Fruit fly (Drosophila melanogaster) whole organism, prepupa: Measurements from ENCODE around the gene Kdm5.

Experiments
- CG15336 ChIP-seq: fragments of 200-800 bp; sonication (Bioruptor generic); IDR thresholded peaks from 2 replicates; pipeline ENCODE4 v1.3.6; 2022; ENCODE audit warnings: missing biosample characterization, missing genetic modification characterization
- CG1621 ChIP-seq: fragments of 200-800 bp; sonication (Bioruptor generic); optimal IDR thresholded peaks from 3 replicates; lab custom pipeline; 2018; ENCODE audit warnings: missing biosample characterization, mild to moderate bottlenecking, missing genetic modification characterization
- CG16779 ChIP-seq: fragments of 200-800 bp; sonication (Bioruptor generic); optimal IDR thresholded peaks from 3 replicates; lab custom pipeline; 2017; ENCODE audit warnings: missing biosample characterization, mild to moderate bottlenecking, missing genetic modification characterization
- CG34406 ChIP-seq: fragments of 200-800 bp; sonication (Bioruptor generic); optimal IDR thresholded peaks from 3 replicates; lab custom pipeline; 2016; ENCODE audit warnings: missing biosample characterization, missing genetic modification characterization
- CG3919 ChIP-seq: fragments of 200-800 bp; sonication (Bioruptor generic); optimal IDR thresholded peaks from 3 replicates; lab custom pipeline; 2016; ENCODE audit warnings: missing biosample characterization, missing genetic modification characterization
- CG6163 ChIP-seq: fragments of 200-800 bp; sonication (Bioruptor generic); IDR thresholded peaks from 3 replicates; pipeline ENCODE4 v1.3.6; 2022; ENCODE audit warnings: missing biosample characterization, missing genetic modification characterization
- CG6792 ChIP-seq: fragments of 200-800 bp; sonication (Bioruptor generic); optimal IDR thresholded peaks from 3 replicates; lab custom pipeline; 2016; ENCODE audit warnings: missing biosample characterization, missing genetic modification characterization
- CG6808 ChIP-seq: fragments of 200-800 bp; sonication (Bioruptor generic); optimal IDR thresholded peaks from 3 replicates; lab custom pipeline; 2017; ENCODE audit warnings: missing biosample characterization, missing genetic modification characterization, mild to moderate bottlenecking, moderate library complexity, missing genetic modification reagents
- CG7368 ChIP-seq: fragments of 200-800 bp; sonication (Bioruptor generic); optimal IDR thresholded peaks from 3 replicates; lab custom pipeline; 2016; ENCODE audit warnings: missing biosample characterization, missing genetic modification characterization
- CG8119 ChIP-seq: fragments of 200-800 bp; sonication (Bioruptor generic); IDR thresholded peaks from 3 replicates; pipeline ENCODE4 v1.3.6; 2022; ENCODE audit warnings: missing biosample characterization, missing genetic modification characterization
- CG8319 ChIP-seq: fragments of 200-800 bp; sonication (Bioruptor generic); optimal IDR thresholded peaks from 3 replicates; lab custom pipeline; 2016; ENCODE audit warnings: missing biosample characterization, missing genetic modification characterization
- Eip75B ChIP-seq: fragments of 200-800 bp; sonication (Bioruptor generic); optimal IDR thresholded peaks from 3 replicates; lab custom pipeline; 2016; ENCODE audit warnings: missing biosample characterization, missing genetic modification characterization
- Eip78C ChIP-seq: fragments of 200-800 bp; sonication (Bioruptor generic); peaks from one replicate; lab custom pipeline; 2016; ENCODE audit warnings: missing biosample characterization, missing genetic modification characterization
- Eip93F ChIP-seq: fragments of 200-800 bp; sonication (Bioruptor generic); optimal IDR thresholded peaks from 2 replicates; lab custom pipeline; 2016; ENCODE audit warnings: missing biosample characterization, mild to moderate bottlenecking, missing genetic modification characterization
- Gug ChIP-seq: fragments of 200-800 bp; sonication (Bioruptor generic); IDR thresholded peaks from 2 replicates; pipeline ENCODE4 v1.3.6; 2022; ENCODE audit warnings: missing biosample characterization, missing genetic modification characterization
- Hr39 ChIP-seq: fragments of 200-800 bp; sonication (Bioruptor generic); optimal IDR thresholded peaks from 2 replicates; lab custom pipeline; 2016; ENCODE audit warnings: missing biosample characterization, missing genetic modification characterization
- Lpt ChIP-seq: fragments of 200-800 bp; sonication (Bioruptor generic); optimal IDR thresholded peaks from 3 replicates; lab custom pipeline; 2016; ENCODE audit warnings: missing biosample characterization, missing genetic modification characterization
- OdsH ChIP-seq: fragments of 200-800 bp; sonication (Bioruptor generic); optimal IDR thresholded peaks from 3 replicates; lab custom pipeline; 2016; ENCODE audit warnings: missing biosample characterization, missing genetic modification characterization
- Sox102F ChIP-seq: fragments of 200-800 bp; sonication (Bioruptor generic); optimal IDR thresholded peaks from 2 replicates; lab custom pipeline; 2016; ENCODE audit warnings: missing biosample characterization, mild to moderate bottlenecking, missing genetic modification characterization
- achi ChIP-seq: fragments of 200-800 bp; sonication (Bioruptor generic); optimal IDR thresholded peaks from 3 replicates; lab custom pipeline; 2016; ENCODE audit warnings: missing biosample characterization, missing genetic modification characterization
- acj6 ChIP-seq: fragments of 200-800 bp; sonication (Bioruptor generic); optimal IDR thresholded peaks from 3 replicates; lab custom pipeline; 2016; ENCODE audit warnings: missing biosample characterization, missing genetic modification characterization
- dac ChIP-seq: fragments of 200-800 bp; sonication (Bioruptor generic); optimal IDR thresholded peaks from 2 replicates; lab custom pipeline; 2017; ENCODE audit warnings: missing biosample characterization, mild to moderate bottlenecking, missing genetic modification characterization
- dsx ChIP-seq: fragments of 200-800 bp; optimal IDR thresholded peaks from 3 replicates; lab custom pipeline; 2019; ENCODE audit warnings: missing biosample characterization, mild to moderate bottlenecking, missing genetic modification characterization, moderate library complexity; ENCODE audit not compliant: poor library complexity, severe bottlenecking
- fd59A ChIP-seq: fragments of 200-800 bp; sonication (Bioruptor generic); optimal IDR thresholded peaks from 2 replicates; lab custom pipeline; 2017; ENCODE audit warnings: missing biosample characterization, mild to moderate bottlenecking, missing genetic modification characterization, missing genetic modification reagents
- fd85E ChIP-seq: fragments of 200-800 bp; sonication (Bioruptor generic); optimal IDR thresholded peaks from 3 replicates; lab custom pipeline; 2016; ENCODE audit warnings: missing biosample characterization, missing genetic modification characterization
- fkh ChIP-seq: fragments of 200-800 bp; sonication (Bioruptor generic); optimal IDR thresholded peaks from 3 replicates; lab custom pipeline; 2017; ENCODE audit warnings: missing biosample characterization, mild to moderate bottlenecking, missing genetic modification characterization, moderate library complexity
- lz ChIP-seq: fragments of 200-800 bp; sonication (Bioruptor generic); optimal IDR thresholded peaks from 3 replicates; lab custom pipeline; 2016; ENCODE audit warnings: missing biosample characterization, missing genetic modification characterization
- net ChIP-seq: fragments of 200-800 bp; sonication (Bioruptor generic); optimal IDR thresholded peaks from 3 replicates; lab custom pipeline; 2016; ENCODE audit warnings: missing biosample characterization, missing genetic modification characterization
- salr ChIP-seq, 2 experiments: fragments of 200-800 bp; sonication (Bioruptor generic); optimal IDR thresholded peaks; 3 replicates each; lab custom pipeline; 2016 to 2018; ENCODE audit warnings: missing biosample characterization in 2 of 2, missing genetic modification characterization in 2 of 2, mild to moderate bottlenecking in 1 of 2
- ss ChIP-seq, 2 experiments: fragments of 200-800 bp; sonication (Bioruptor generic); optimal IDR thresholded peaks; 2 replicates in 1 of 2; 3 replicates in 1 of 2; lab custom pipeline; 2017 to 2018; ENCODE audit warnings: mild to moderate bottlenecking in 2 of 2, missing biosample characterization in 2 of 2, missing genetic modification characterization in 2 of 2, moderate library complexity in 1 of 2
- svp ChIP-seq: fragments of 200-800 bp; sonication (Bioruptor generic); peaks from one replicate; lab custom pipeline; 2016; ENCODE audit warnings: missing biosample characterization, missing genetic modification characterization
- vri ChIP-seq: fragments of 200-800 bp; sonication (Bioruptor generic); optimal IDR thresholded peaks from 3 replicates; lab custom pipeline; 2016; ENCODE audit warnings: missing biosample characterization, mild to moderate bottlenecking, missing genetic modification characterization

Gene Kdm5

DNA sequence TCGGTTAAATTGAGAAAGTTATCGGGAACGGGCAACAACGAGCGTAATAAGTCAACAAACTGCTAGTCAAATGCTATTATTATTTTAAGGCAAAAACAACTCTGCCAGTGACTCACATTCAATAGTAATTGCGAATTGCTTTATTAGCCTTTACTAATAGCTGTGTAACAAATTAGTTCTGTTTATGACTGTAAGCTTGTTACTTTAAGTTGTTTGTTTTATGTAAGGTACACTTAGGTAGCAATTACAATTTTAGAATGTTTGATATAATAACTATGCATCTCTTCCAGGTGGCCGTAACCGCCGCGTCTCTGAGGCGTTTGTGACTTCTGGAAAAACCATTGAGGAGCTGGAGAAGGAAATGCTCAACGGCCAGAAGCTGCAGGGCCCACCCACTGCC is 52.6 kb downstream of the Kdm5 start:
- no peak for TF ChIP-seq CG8319 (GFP tag; lab: Kevin White, UChicago)
- no peak for TF ChIP-seq CG6163 (GFP tag; lab: Robert Waterston, UW)
- TF ChIP-seq CG15336 (GFP tag; lab: Robert Waterston, UW) = no peak
- no peak for TF ChIP-seq OdsH (GFP tag; lab: Kevin White, UChicago)
- TF ChIP-seq vri (GFP tag; lab: Kevin White, UChicago) = no peak
- no peak for TF ChIP-seq CG6792 (GFP tag; lab: Kevin White, UChicago)
- no peak for TF ChIP-seq Sox102F (GFP tag; lab: Kevin White, UChicago)
- no peak for TF ChIP-seq CG1621 (tag; lab: Kevin White, UChicago)
- no peak for TF ChIP-seq Lpt (GFP tag; lab: Kevin White, UChicago)
- TF ChIP-seq ss (GFP tag; optimal IDR thresholded peaks at IDR 0.05; lab: Kevin White, UChicago) = no peak
- no peak for TF ChIP-seq Eip78C
- no peak for TF ChIP-seq CG8119 (GFP tag; lab: Robert Waterston, UW)
- TF ChIP-seq CG34406 (GFP tag; lab: Kevin White, UChicago) = no peak

DNA sequence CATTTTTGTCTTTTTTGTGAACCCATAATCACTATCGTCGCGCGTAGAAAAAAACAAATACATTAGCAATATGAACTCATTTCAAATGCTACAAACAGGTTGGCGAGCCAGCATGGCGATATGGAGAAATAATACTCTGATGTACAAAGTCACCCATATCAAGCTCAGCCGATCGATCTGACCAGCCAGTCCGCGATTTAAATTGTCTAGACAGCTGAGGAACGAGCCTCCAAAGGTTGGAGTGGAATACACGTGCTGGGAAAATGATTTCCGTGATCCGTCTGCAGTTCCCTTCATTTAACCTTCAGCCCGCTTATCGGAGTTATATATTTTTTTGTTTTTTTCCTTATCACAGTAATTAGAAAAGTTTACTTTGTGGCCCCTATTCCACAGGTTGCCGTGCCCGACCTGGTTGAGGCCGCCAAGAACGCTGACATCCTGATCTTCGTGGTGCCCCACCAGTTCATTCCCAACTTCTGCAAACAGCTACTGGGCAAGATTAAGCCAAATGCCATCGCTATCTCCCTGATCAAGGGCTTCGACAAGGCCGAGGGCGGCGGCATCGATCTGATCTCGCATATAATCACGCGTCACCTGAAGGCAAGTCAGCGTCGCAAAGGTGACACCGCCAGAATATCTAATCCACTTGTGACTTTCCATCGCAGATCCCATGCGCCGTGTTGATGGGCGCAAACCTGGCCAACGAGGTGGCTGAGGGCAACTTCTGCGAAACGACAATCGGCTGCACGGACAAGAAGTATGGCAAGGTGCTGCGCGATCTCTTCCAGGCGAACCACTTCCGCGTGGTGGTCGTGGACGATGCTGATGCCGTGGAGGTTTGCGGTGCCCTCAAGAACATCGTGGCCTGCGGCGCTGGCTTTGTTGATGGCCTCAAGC is 53.4 kb downstream of the Kdm5 start:
- TF ChIP-seq CG34406 (GFP tag; lab: Kevin White, UChicago) = no peak
- TF ChIP-seq salr (GFP tag; optimal IDR thresholded peaks at IDR 0.05; lab: Kevin White, UChicago) = no peak
- no peak for TF ChIP-seq achi
- no peak for TF ChIP-seq fkh
- no peak for TF ChIP-seq dsx (GFP tag; lab: Kevin White, UChicago)
- no peak for TF ChIP-seq lz (GFP tag; lab: Kevin White, UChicago)
- TF ChIP-seq dac (GFP tag; lab: Kevin White, UChicago) = no peak
- peak; percentile 90 for TF ChIP-seq svp (GFP tag; lab: Kevin White, UChicago)

DNA sequence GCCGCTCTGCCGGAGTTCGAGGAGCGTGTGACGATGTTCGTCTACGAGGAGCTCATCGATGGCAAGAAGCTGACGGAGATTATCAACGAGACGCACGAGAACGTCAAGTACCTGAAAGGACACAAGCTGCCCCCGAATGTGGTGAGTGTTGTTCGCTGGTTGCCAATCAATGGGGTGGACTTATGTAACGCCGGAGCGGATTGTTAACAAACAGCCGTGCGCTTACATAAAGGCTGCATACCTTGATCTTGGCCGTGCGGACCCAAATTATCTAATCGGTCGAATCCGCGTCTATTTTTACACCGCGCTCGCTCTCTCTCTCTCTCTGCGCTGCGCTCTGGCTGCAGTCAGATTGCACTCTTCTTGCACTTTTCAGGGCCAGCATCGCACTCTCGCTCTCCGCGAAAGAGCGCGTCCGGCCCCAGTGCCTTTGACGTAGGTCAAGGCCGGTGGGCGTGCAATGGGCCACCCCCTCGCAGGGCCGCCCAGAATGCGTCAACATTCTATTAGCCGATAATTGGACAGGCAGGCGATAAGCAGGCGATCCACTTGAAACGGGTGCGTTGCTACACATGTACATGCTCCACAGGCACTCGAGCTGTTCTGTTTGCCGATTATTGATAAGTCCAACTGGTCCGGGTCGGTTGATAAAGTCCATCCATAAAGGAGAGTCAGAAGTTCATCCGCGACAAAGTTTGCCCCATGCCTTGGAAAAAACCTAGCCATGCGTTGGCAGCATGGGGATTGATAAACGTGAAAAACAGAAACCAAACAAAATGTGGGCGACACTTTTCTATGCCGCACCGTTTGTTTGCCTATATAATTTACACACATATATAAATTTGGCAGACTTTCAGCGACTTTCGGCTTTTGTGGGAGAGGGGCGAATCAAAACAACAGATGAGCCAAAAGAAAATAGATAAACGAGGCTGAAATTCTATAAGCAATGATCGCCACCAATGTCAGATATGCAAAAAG is 54.7 kb downstream of the Kdm5 start:
- TF ChIP-seq svp (GFP tag; lab: Kevin White, UChicago) (peak; percentile 99), Eip75B (GFP tag; lab: Kevin White, UChicago) (peak; percentile 29), CG3919 (no peak), Hr39 (no peak), vri (GFP tag; lab: Kevin White, UChicago) (peak; percentile 58), CG16779 (tag; lab: Kevin White, UChicago) (peak; percentile 58), Eip93F (GFP tag; lab: Kevin White, UChicago) (peak; percentile 10), acj6 (GFP tag; lab: Kevin White, UChicago) (no peak), fd85E (no peak), Eip78C (peak; percentile 50), CG6163 (GFP tag; lab: Robert Waterston, UW) (peak; percentile 58; the same call in 1 of the 3 replicates), CG15336 (GFP tag; lab: Robert Waterston, UW) (peak; percentile 40; the same call in 1 of the 2 replicates), CG6808 (GFP tag; lab: Kevin White, UChicago) (no peak), fd59A (GFP tag; lab: Kevin White, UChicago) (no peak), CG1621 (tag; lab: Kevin White, UChicago) (peak; percentile 22), fkh (peak; percentile 74), CG7368 (GFP tag; lab: Kevin White, UChicago) (no peak), Gug (GFP tag; lab: Robert Waterston, UW) (0 out of 2 replicates have a peak, but pooled peaks have one; percentile 30), net (GFP tag; lab: Kevin White, UChicago) (no peak), Sox102F (GFP tag; lab: Kevin White, UChicago) (no peak), CG8119 (GFP tag; lab: Robert Waterston, UW) (0 out of 3 replicates have a peak, but pooled peaks have one; percentile 20)
- TF ChIP-seq, all 60 proteins: peak for 12
